Worm (Caenorhabditis elegans) whole organism, L4 larva: ENCODE results near the gene rpb-11.

Experiments used
- F10B5.3 ChIP-seq: sonication (generic microtip); optimal IDR thresholded peaks from 2 replicates; lab custom pipeline; 2016; ENCODE audit warnings: mild to moderate bottlenecking, missing genetic modification characterization, missing compliant biosample characterization
- Y5F2A.4 ChIP-seq: fragments of 200-800 bp; sonication (Bioruptor generic); optimal IDR thresholded peaks from 2 replicates; lab custom pipeline; 2018; ENCODE audit warnings: mild to moderate bottlenecking, missing genetic modification characterization, missing compliant biosample characterization
- ZK337.2 ChIP-seq: fragments of 200-800 bp; sonication (Bioruptor generic); IDR thresholded peaks from 2 replicates; pipeline ENCODE4 v1.3.6; 2022; ENCODE audit warnings: missing genetic modification reagents, missing genetic modification characterization, missing compliant biosample characterization
- aha-1 ChIP-seq: fragments of 150-350 bp; peaks from one replicate; lab custom pipeline; 2014; ENCODE audit warnings: missing biosample characterization, missing genetic modification characterization
- ama-1 ChIP-seq: fragments of 150-350 bp; optimal IDR thresholded peaks from 2 replicates; lab custom pipeline; 2014; ENCODE audit warnings: inconsistent platforms, mixed read lengths
- ces-1 ChIP-seq: fragments of 150-350 bp; sonication (generic microtip); optimal IDR thresholded peaks from 4 replicates; lab custom pipeline; 2014; ENCODE audit warnings: missing biosample characterization, missing genetic modification reagents, missing genetic modification characterization
- daf-12 ChIP-seq: fragments of 150-350 bp; optimal IDR thresholded peaks from 2 replicates; lab custom pipeline; 2014; ENCODE audit warnings: missing biosample characterization, missing genetic modification reagents, missing genetic modification characterization
- daf-16 ChIP-seq, 3 experiments: sonication (generic microtip); optimal IDR thresholded peaks; 2 replicates each; lab custom pipeline; 2016 to 2017; ENCODE audit warnings: missing genetic modification characterization in 3 of 3, missing genetic modification reagents in 3 of 3, mild to moderate bottlenecking in 2 of 3, missing compliant biosample characterization in 2 of 3, missing biosample characterization in 1 of 3, moderate library complexity in 1 of 3
- dmd-6 ChIP-seq: fragments of 200-800 bp; sonication (Bioruptor generic); IDR thresholded peaks from 2 replicates; pipeline ENCODE4 v1.3.6; 2022; ENCODE audit warnings: missing genetic modification reagents, missing genetic modification characterization, missing compliant biosample characterization
- dve-1 ChIP-seq: sonication (generic microtip); optimal IDR thresholded peaks from 2 replicates; lab custom pipeline; 2017; ENCODE audit warnings: antibody characterized with exemption, mild to moderate bottlenecking, missing genetic modification characterization, missing compliant biosample characterization; ENCODE audit not compliant: insufficient read depth
- egl-43 ChIP-seq: fragments of 200-800 bp; sonication (Bioruptor generic); IDR thresholded peaks from 2 replicates; pipeline ENCODE4 v1.3.6; 2022; ENCODE audit warnings: missing genetic modification reagents, missing genetic modification characterization, missing compliant biosample characterization
- gei-8 ChIP-seq: fragments of 200-800 bp; sonication (Bioruptor generic); optimal IDR thresholded peaks from 2 replicates; lab custom pipeline; 2018; ENCODE audit warnings: mild to moderate bottlenecking, missing genetic modification characterization, missing compliant biosample characterization
- hlh-11 ChIP-seq: fragments of 200-800 bp; sonication (Bioruptor generic); optimal IDR thresholded peaks from 2 replicates; lab custom pipeline; 2018; ENCODE audit warnings: mild to moderate bottlenecking, missing genetic modification characterization, missing compliant biosample characterization
- hlh-30 ChIP-seq: sonication (generic microtip); optimal IDR thresholded peaks from 2 replicates; lab custom pipeline; 2017; ENCODE audit warnings: antibody characterized with exemption, mild to moderate bottlenecking, missing genetic modification characterization, missing compliant biosample characterization; ENCODE audit not compliant: insufficient read depth
- jun-1 ChIP-seq: fragments of 150-350 bp; optimal IDR thresholded peaks from 2 replicates; lab custom pipeline; 2014; ENCODE audit warnings: missing biosample characterization, missing genetic modification reagents, missing genetic modification characterization
- lin-1 ChIP-seq: fragments of 200-800 bp; sonication (Bioruptor generic); IDR thresholded peaks from 2 replicates; pipeline ENCODE4 v1.3.6; 2022; ENCODE audit warnings: missing genetic modification reagents, missing genetic modification characterization, missing compliant biosample characterization
- lin-39 ChIP-seq: fragments of 150-350 bp; optimal IDR thresholded peaks from 2 replicates; lab custom pipeline; 2014; ENCODE audit warnings: missing biosample characterization, missing genetic modification reagents, missing genetic modification characterization
- mdl-1 ChIP-seq, 2 experiments: fragments of 150-350 bp in 1 of 2; sonication (generic microtip) in 1 of 2; optimal IDR thresholded peaks; 2 replicates each; lab custom pipeline; 2014 to 2017; ENCODE audit warnings: missing biosample characterization in 2 of 2, missing genetic modification characterization in 2 of 2
- mdt-29 ChIP-seq: fragments of 200-800 bp; sonication (Bioruptor generic); IDR thresholded peaks from 2 replicates; pipeline ENCODE4 v1.3.6; 2022; ENCODE audit warnings: missing genetic modification reagents, missing genetic modification characterization, missing compliant biosample characterization
- mep-1 ChIP-seq: fragments of 150-350 bp; sonication (generic microtip); optimal IDR thresholded peaks from 3 replicates; lab custom pipeline; 2014; ENCODE audit warnings: missing biosample characterization, missing genetic modification characterization
- nhr-10 ChIP-seq: fragments of 150-350 bp; optimal IDR thresholded peaks from 2 replicates; lab custom pipeline; 2014; ENCODE audit warnings: missing biosample characterization, missing genetic modification characterization
- nhr-102 ChIP-seq: sonication (generic microtip); optimal IDR thresholded peaks from 2 replicates; lab custom pipeline; 2016; ENCODE audit warnings: mild to moderate bottlenecking, missing genetic modification characterization, moderate library complexity, missing compliant biosample characterization
- nhr-11 ChIP-seq: fragments of 150-350 bp; optimal IDR thresholded peaks from 2 replicates; lab custom pipeline; 2014; ENCODE audit warnings: missing biosample characterization, missing genetic modification characterization
- nhr-41 ChIP-seq: fragments of 200-800 bp; sonication (Bioruptor generic); IDR thresholded peaks from 2 replicates; pipeline ENCODE4 v1.3.6; 2022; ENCODE audit warnings: missing genetic modification reagents, missing genetic modification characterization, missing compliant biosample characterization
- nhr-42 ChIP-seq: fragments of 200-800 bp; sonication (Bioruptor generic); IDR thresholded peaks from 2 replicates; pipeline ENCODE4 v1.3.6; 2022; ENCODE audit warnings: missing genetic modification characterization, missing compliant biosample characterization
- nhr-6 ChIP-seq: fragments of 150-350 bp; optimal IDR thresholded peaks from 2 replicates; lab custom pipeline; 2014; ENCODE audit warnings: missing biosample characterization, missing genetic modification characterization
- nhr-77 ChIP-seq: fragments of 150-350 bp; optimal IDR thresholded peaks from 2 replicates; lab custom pipeline; 2014; ENCODE audit warnings: missing biosample characterization, missing genetic modification characterization
- pha-4 ChIP-seq, 2 experiments: fragments of 150-350 bp in 1 of 2; fragments of 200-800 bp in 1 of 2; sonication (Bioruptor generic) in 1 of 2; IDR thresholded peaks in 1 of 2; optimal IDR thresholded peaks in 1 of 2; 2 replicates each; pipeline versions ENCODE4 v1.3.6 to Lab custom; 2014 to 2022; ENCODE audit warnings: missing genetic modification characterization in 2 of 2, missing genetic modification reagents in 2 of 2, missing biosample characterization in 1 of 2, missing compliant biosample characterization in 1 of 2
- rbr-2 ChIP-seq: sonication (generic microtip); optimal IDR thresholded peaks from 2 replicates; lab custom pipeline; 2016; ENCODE audit warnings: missing genotype, missing genetic modification characterization, missing compliant biosample characterization
- saeg-2 ChIP-seq: fragments of 200-800 bp; sonication (Bioruptor generic); IDR thresholded peaks from 2 replicates; pipeline ENCODE4 v1.3.6; 2022; ENCODE audit warnings: missing genetic modification reagents, missing genetic modification characterization, missing compliant biosample characterization
- set-16 ChIP-seq: fragments of 200-800 bp; sonication (Bioruptor generic); IDR thresholded peaks from 2 replicates; pipeline ENCODE4 v1.3.6; 2022; ENCODE audit warnings: missing genetic modification reagents, missing genetic modification characterization, missing compliant biosample characterization
- spr-1 ChIP-seq: sonication (generic microtip); optimal IDR thresholded peaks from 2 replicates; lab custom pipeline; 2016; ENCODE audit warnings: mild to moderate bottlenecking, missing genetic modification characterization, missing compliant biosample characterization
- spr-3 ChIP-seq: fragments of 200-800 bp; sonication (Bioruptor generic); optimal IDR thresholded peaks from 2 replicates; lab custom pipeline; 2018; ENCODE audit warnings: mild to moderate bottlenecking, missing genetic modification characterization, missing compliant biosample characterization
- tra-1 ChIP-seq: fragments of 200-800 bp; sonication (Bioruptor generic); IDR thresholded peaks from 2 replicates; pipeline ENCODE4 v1.3.6; 2022; ENCODE audit warnings: missing genetic modification reagents, missing genetic modification characterization, missing compliant biosample characterization
- unc-62 ChIP-seq, 3 experiments: fragments of 150-350 bp in 1 of 3; sonication (generic microtip); optimal IDR thresholded peaks in 2 of 3; peaks in 1 of 3; 1 replicate in 1 of 3; 2 replicates in 2 of 3; lab custom pipeline; 2014 to 2017; ENCODE audit warnings: missing biosample characterization in 3 of 3, missing genetic modification characterization in 3 of 3, missing genetic modification reagents in 3 of 3, missing genotype in 1 of 3
- zfp-2 ChIP-seq: sonication (generic microtip); optimal IDR thresholded peaks from 2 replicates; lab custom pipeline; 2016; ENCODE audit warnings: mild to moderate bottlenecking, missing genetic modification characterization, missing compliant biosample characterization
- ztf-7 ChIP-seq: fragments of 150-350 bp; optimal IDR thresholded peaks from 2 replicates; lab custom pipeline; 2014; ENCODE audit warnings: missing biosample characterization, missing genetic modification characterization

rpb-11 gene

ce11 chrII:14044199-14044598 is 15.7 kb upstream of the rpb-11 start (continued):
- TF ChIP-seq ZK337.2 (GFP tag; lab: Robert Waterston, UW) (0 out of 2 replicates have a peak, but pooled peaks have one; percentile 32), spr-3 (GFP tag; lab: Kevin White, UChicago) (no peak), nhr-42 (GFP tag; lab: Robert Waterston, UW) (peak; percentile 77; the same call in 1 of the 2 replicates), jun-1 (tag; lab: Kevin White, UChicago) (peak; percentile 13), F10B5.3 (tag; lab: Kevin White, UChicago) (no peak), pha-4 (GFP tag; IDR thresholded peaks at IDR 0.05; lab: Robert Waterston, UW) (peak; percentile 57; the same call in 1 of the 2 replicates), pha-4 (tag; optimal IDR thresholded peaks at IDR 0.05; lab: Kevin White, UChicago) (no peak), tra-1 (peak; percentile 72), ama-1 (lab: Kevin White, UChicago) (peak; percentile 30), unc-62 (GFP tag; optimal IDR thresholded peaks at IDR 0.05 in 1 of 2; lab: Kevin White, UChicago) (peak in 1 of 2 experiments; percentile 93), unc-62 (tag; optimal IDR thresholded peaks at IDR 0.05; lab: Kevin White, UChicago) (peak; percentile 50), egl-43 (GFP tag; lab: Robert Waterston, UW) (no peak), zfp-2 (tag; lab: Kevin White, UChicago) (no peak), set-16 (GFP tag; lab: Robert Waterston, UW) (peak; percentile 61), spr-1 (tag; lab: Kevin White, UChicago) (peak; percentile 20), nhr-77 (peak; percentile 97), hlh-30 (tag; lab: Kevin White, UChicago) (peak; percentile 93), gei-8 (GFP tag; lab: Kevin White, UChicago) (peak; percentile 18), Y5F2A.4 (no peak), lin-39 (no peak), dmd-6 (peak; percentile 94), nhr-41 (no peak), nhr-6 (tag; lab: Kevin White, UChicago) (peak; percentile 25), lin-1 (GFP tag; lab: Robert Waterston, UW) (peak; percentile 77; the same call in 1 of the 2 replicates), nhr-10 (no peak), dve-1 (tag; lab: Kevin White, UChicago) (peak; percentile 96), mep-1 (tag; lab: Kevin White, UChicago) (peak; percentile 84)

ce11 chrII:14045235-14045634 is 14.7 kb upstream of the rpb-11 start:
- TF ChIP-seq nhr-42 (GFP tag; lab: Robert Waterston, UW) (0 out of 2 replicates have a peak, but pooled peaks have one; percentile 14), nhr-11 (tag; lab: Kevin White, UChicago) (no peak), dve-1 (tag; lab: Kevin White, UChicago) (peak; percentile 30), mdt-29 (GFP tag; lab: Robert Waterston, UW) (no peak), nhr-102 (no peak), hlh-11 (peak; percentile 36), daf-16 (GFP tag; optimal IDR thresholded peaks at IDR 0.05; lab: Kevin White, UChicago) (no peak), daf-16 (tag; optimal IDR thresholded peaks at IDR 0.05; lab: Kevin White, UChicago) (peak; percentile 71), ztf-7 (no peak), daf-12 (no peak), mdl-1 (tag; optimal IDR thresholded peaks at IDR 0.05; lab: Kevin White, UChicago) (peak in 1 of 2 experiments; percentile 23), hlh-30 (tag; lab: Kevin White, UChicago) (peak; percentile 30), dmd-6 (peak; percentile 30), rbr-2 (tag; lab: Kevin White, UChicago) (no peak), ces-1 (no peak), F10B5.3 (tag; lab: Kevin White, UChicago) (no peak)

ce11 chrII:14045934-14046470 is 13.9 kb upstream of the rpb-11 start:
- TF ChIP-seq aha-1 (tag; lab: Kevin White, UChicago) (peak; percentile 50), saeg-2 (GFP tag; lab: Robert Waterston, UW) (no peak)
